Fruit fly (Drosophila melanogaster) whole organism, embryonic: ENCODE measurements around the gene Hr96.

Source experiments
- Ada2b ChIP-seq: fragments of 200-800 bp; sonication (Bioruptor generic); IDR thresholded peaks from 2 replicates; pipeline ENCODE4 v1.3.6; 2022; ENCODE audit warnings: missing biosample characterization, missing genetic modification characterization
- Asciz ChIP-seq: fragments of 200-800 bp; sonication (Bioruptor generic); optimal IDR thresholded peaks from 2 replicates; lab custom pipeline; 2017; ENCODE audit warnings: missing biosample characterization, mild to moderate bottlenecking, missing genetic modification characterization, missing genetic modification reagents
- B-H1 ChIP-seq: fragments of 200-800 bp; sonication (Bioruptor generic); IDR thresholded peaks from 3 replicates; pipeline ENCODE4 v1.3.6; 2022; ENCODE audit warnings: missing biosample characterization, missing genetic modification characterization
- Bdp1 ChIP-seq: fragments of 200-800 bp; sonication (Bioruptor generic); optimal IDR thresholded peaks from 3 replicates; lab custom pipeline; 2016; ENCODE audit warnings: missing biosample characterization, missing genetic modification characterization
- Bgb ChIP-seq: fragments of 200-800 bp; sonication (Bioruptor generic); IDR thresholded peaks from 2 replicates; pipeline ENCODE4 v1.3.6; 2022; ENCODE audit warnings: missing biosample characterization, missing genetic modification characterization; ENCODE audit not compliant: partially characterized antibody
- CG1233 ChIP-seq: fragments of 200-800 bp; sonication (Bioruptor generic); optimal IDR thresholded peaks from 4 replicates; lab custom pipeline; 2018; ENCODE audit warnings: missing biosample characterization, mild to moderate bottlenecking, missing genetic modification characterization
- CG12659 ChIP-seq: fragments of 200-800 bp; sonication (Bioruptor generic); optimal IDR thresholded peaks from 3 replicates; lab custom pipeline; 2017; ENCODE audit warnings: mild to moderate bottlenecking, missing biosample characterization, missing genetic modification reagents, missing genetic modification characterization
- CG1603 ChIP-seq: fragments of 200-800 bp; sonication (Bioruptor generic); optimal IDR thresholded peaks from 2 replicates; lab custom pipeline; 2019; ENCODE audit warnings: missing biosample characterization, mild to moderate bottlenecking, missing genetic modification characterization, moderate library complexity
- CG17359 ChIP-seq: fragments of 200-800 bp; sonication (Bioruptor generic); optimal IDR thresholded peaks from 3 replicates; lab custom pipeline; 2018; ENCODE audit warnings: missing biosample characterization, mild to moderate bottlenecking, missing genetic modification characterization, moderate library complexity
- CG18011 ChIP-seq: fragments of 200-800 bp; sonication (Bioruptor generic); optimal IDR thresholded peaks from 2 replicates; lab custom pipeline; 2017; ENCODE audit warnings: missing biosample characterization, missing genetic modification characterization, mild to moderate bottlenecking, moderate library complexity, missing genotype
- CG18619 ChIP-seq: fragments of 200-800 bp; sonication (Bioruptor generic); optimal IDR thresholded peaks from 3 replicates; lab custom pipeline; 2017; ENCODE audit warnings: missing biosample characterization, mild to moderate bottlenecking, missing genetic modification characterization
- CG4328 ChIP-seq: fragments of 200-800 bp; sonication (Bioruptor generic); optimal IDR thresholded peaks from 3 replicates; lab custom pipeline; 2017; ENCODE audit warnings: missing biosample characterization, missing genetic modification reagents, missing genetic modification characterization
- CG4424 ChIP-seq: fragments of 200-800 bp; sonication (Bioruptor generic); optimal IDR thresholded peaks from 3 replicates; lab custom pipeline; 2016; ENCODE audit warnings: missing biosample characterization, missing genetic modification characterization
- CG4617 ChIP-seq: fragments of 200-800 bp; sonication (Bioruptor generic); optimal IDR thresholded peaks from 3 replicates; lab custom pipeline; 2016; ENCODE audit warnings: missing biosample characterization, missing genetic modification characterization, borderline replicate concordance
- CG5245 ChIP-seq: fragments of 200-800 bp; sonication (Bioruptor generic); optimal IDR thresholded peaks from 3 replicates; lab custom pipeline; 2016; ENCODE audit warnings: missing biosample characterization, missing genetic modification characterization
- CG6272 ChIP-seq: fragments of 200-800 bp; sonication (Bioruptor generic); IDR thresholded peaks from 2 replicates; pipeline ENCODE4 v1.3.6; 2022; ENCODE audit warnings: missing biosample characterization, missing genetic modification characterization
- CG6854 ChIP-seq: fragments of 200-800 bp; sonication (Bioruptor generic); optimal IDR thresholded peaks from 3 replicates; lab custom pipeline; 2017; ENCODE audit warnings: missing biosample characterization, mild to moderate bottlenecking, missing genetic modification characterization
- CG9817 ChIP-seq: fragments of 200-800 bp; sonication (Bioruptor generic); optimal IDR thresholded peaks from 2 replicates; lab custom pipeline; 2018; ENCODE audit warnings: missing biosample characterization, mild to moderate bottlenecking, missing genetic modification characterization, moderate library complexity
- CHES-1-like ChIP-seq: fragments of 200-800 bp; sonication (Bioruptor generic); optimal IDR thresholded peaks from 2 replicates; lab custom pipeline; 2016; ENCODE audit warnings: missing biosample characterization, missing genetic modification characterization
- E2f1 ChIP-seq: fragments of 200-800 bp; sonication (Bioruptor generic); IDR thresholded peaks from 2 replicates; pipeline ENCODE4 v1.3.6; 2022; ENCODE audit warnings: missing biosample characterization, missing genetic modification characterization
- Ets65A ChIP-seq: fragments of 200-800 bp; sonication (Bioruptor generic); peaks from one replicate; lab custom pipeline; 2016; ENCODE audit warnings: missing biosample characterization, missing genetic modification characterization
- Fer2 ChIP-seq: fragments of 200-800 bp; sonication (Bioruptor generic); optimal IDR thresholded peaks from 2 replicates; lab custom pipeline; 2018; ENCODE audit warnings: missing biosample characterization, mild to moderate bottlenecking, missing genetic modification characterization, moderate library complexity
- Gug ChIP-seq: fragments of 200-800 bp; sonication (Bioruptor generic); IDR thresholded peaks from 4 replicates; pipeline ENCODE4 v1.3.6; 2022; ENCODE audit warnings: missing biosample characterization, missing genetic modification characterization
- HHEX ChIP-seq: fragments of 200-800 bp; sonication (Bioruptor generic); optimal IDR thresholded peaks from 3 replicates; lab custom pipeline; 2017; ENCODE audit warnings: missing biosample characterization, mild to moderate bottlenecking, missing genetic modification characterization, missing genetic modification reagents
- HmgD ChIP-seq: fragments of 200-800 bp; sonication (Bioruptor generic); optimal IDR thresholded peaks from 3 replicates; lab custom pipeline; 2016; ENCODE audit warnings: missing biosample characterization, missing genetic modification characterization
- Max ChIP-seq: fragments of 200-800 bp; sonication (Bioruptor generic); optimal IDR thresholded peaks from 2 replicates; lab custom pipeline; 2016; ENCODE audit warnings: missing biosample characterization, mild to moderate bottlenecking, missing genetic modification characterization
- NK7.1 ChIP-seq: fragments of 200-800 bp; sonication (Bioruptor generic); optimal IDR thresholded peaks from 3 replicates; lab custom pipeline; 2016; ENCODE audit warnings: missing biosample characterization, missing genetic modification characterization
- Nf-YC ChIP-seq: fragments of 200-800 bp; optimal IDR thresholded peaks from 3 replicates; lab custom pipeline; 2019; ENCODE audit warnings: missing biosample characterization, mild to moderate bottlenecking, missing genetic modification characterization, moderate library complexity
- Stat92E ChIP-seq, 3 experiments: fragments of >200 bp in 2 of 3; fragments of 200-800 bp in 1 of 3; sonication (Bioruptor generic) in 1 of 3; optimal IDR thresholded peaks; 2 replicates each; lab custom pipeline; 2017 to 2019; ENCODE audit warnings: missing biosample characterization in 3 of 3, missing genetic modification characterization in 3 of 3, mild to moderate bottlenecking in 1 of 3, moderate library complexity in 1 of 3
- TFAM ChIP-seq: fragments of 200-800 bp; sonication (Bioruptor generic); optimal IDR thresholded peaks from 2 replicates; lab custom pipeline; 2017; ENCODE audit warnings: missing biosample characterization, missing genetic modification characterization, inconsistent platforms
- YL-1 ChIP-seq: fragments of 200-800 bp; sonication (Bioruptor generic); optimal IDR thresholded peaks from 3 replicates; lab custom pipeline; 2017; ENCODE audit warnings: missing biosample characterization, mild to moderate bottlenecking, missing genetic modification characterization
- ara ChIP-seq: fragments of 200-800 bp; sonication (Bioruptor generic); IDR thresholded peaks from 2 replicates; pipeline ENCODE4 v1.3.6; 2022; ENCODE audit warnings: missing biosample characterization, missing genetic modification characterization
- ash1 ChIP-seq: fragments of 200-800 bp; sonication (Bioruptor generic); optimal IDR thresholded peaks from 2 replicates; lab custom pipeline; 2018; ENCODE audit warnings: missing biosample characterization, mild to moderate bottlenecking, missing genetic modification characterization
- chinmo ChIP-seq: fragments of 200-800 bp; sonication (Bioruptor generic); IDR thresholded peaks from 4 replicates; pipeline ENCODE4 v1.3.6; 2022; ENCODE audit warnings: missing biosample characterization, missing genetic modification characterization; ENCODE audit not compliant: partially characterized antibody
- ci ChIP-seq: fragments of 200-800 bp; sonication (Bioruptor generic); IDR thresholded peaks from 3 replicates; pipeline ENCODE4 v1.3.6; 2022; ENCODE audit warnings: missing biosample characterization, missing genetic modification characterization
- croc ChIP-seq: fragments of 200-800 bp; sonication (Bioruptor generic); conservative IDR thresholded peaks from 3 replicates; pipeline ENCODE4 v1.3.6; 2022; ENCODE audit warnings: missing biosample characterization, missing genetic modification characterization
- dmrt99B ChIP-seq: fragments of 200-800 bp; sonication (Bioruptor generic); optimal IDR thresholded peaks from 2 replicates; lab custom pipeline; 2018; ENCODE audit warnings: missing biosample characterization, mild to moderate bottlenecking, missing genetic modification characterization, moderate library complexity
- dpn ChIP-seq, 2 experiments: fragments of 200-800 bp; sonication (Bioruptor generic); optimal IDR thresholded peaks; 3 replicates each; lab custom pipeline; 2016; ENCODE audit warnings: missing biosample characterization in 2 of 2, missing genetic modification characterization in 2 of 2
- esg ChIP-seq: fragments of 200-800 bp; sonication (Bioruptor generic); conservative IDR thresholded peaks from 2 replicates; pipeline ENCODE4 v1.3.6; 2022; ENCODE audit warnings: missing biosample characterization, missing genetic modification characterization
- ftz-f1 ChIP-seq: fragments of 200-800 bp; sonication (Bioruptor generic); optimal IDR thresholded peaks from 2 replicates; lab custom pipeline; 2016; ENCODE audit warnings: missing biosample characterization, missing genetic modification characterization
- gce ChIP-seq: fragments of 200-800 bp; sonication (Bioruptor generic); IDR thresholded peaks from 3 replicates; pipeline ENCODE4 v1.3.6; 2022; ENCODE audit warnings: missing biosample characterization, missing genetic modification characterization
- her ChIP-seq: fragments of 200-800 bp; sonication (Bioruptor generic); optimal IDR thresholded peaks from 2 replicates; lab custom pipeline; 2016; ENCODE audit warnings: missing biosample characterization, missing genetic modification characterization
- kah ChIP-seq: fragments of 200-800 bp; sonication (Bioruptor generic); optimal IDR thresholded peaks from 2 replicates; lab custom pipeline; 2018; ENCODE audit warnings: missing biosample characterization, mild to moderate bottlenecking, missing genetic modification characterization
- nom ChIP-seq: fragments of 200-800 bp; sonication (Bioruptor generic); optimal IDR thresholded peaks from 2 replicates; lab custom pipeline; 2017; ENCODE audit warnings: missing biosample characterization, missing genetic modification characterization, mild to moderate bottlenecking, moderate library complexity, missing genetic modification reagents
- ro ChIP-seq: fragments of 200-800 bp; sonication (Bioruptor generic); IDR thresholded peaks from 2 replicates; pipeline ENCODE4 v1.3.6; 2022; ENCODE audit warnings: missing biosample characterization, missing genetic modification characterization
- sqz ChIP-seq: fragments of 200-800 bp; sonication (Bioruptor generic); optimal IDR thresholded peaks from 3 replicates; lab custom pipeline; 2018; ENCODE audit warnings: missing biosample characterization, mild to moderate bottlenecking, missing genetic modification characterization
- tup ChIP-seq: fragments of 200-800 bp; sonication (Bioruptor generic); optimal IDR thresholded peaks from 2 replicates; lab custom pipeline; 2016; ENCODE audit warnings: missing biosample characterization, mild to moderate bottlenecking, missing genetic modification characterization, moderate library complexity
- unc-4 ChIP-seq: fragments of 200-800 bp; sonication (Bioruptor generic); IDR thresholded peaks from 2 replicates; pipeline ENCODE4 v1.3.6; 2022; ENCODE audit warnings: missing biosample characterization, missing genetic modification characterization; ENCODE audit not compliant: partially characterized antibody
- wor ChIP-seq: fragments of 200-800 bp; sonication (Bioruptor generic); IDR thresholded peaks from 2 replicates; pipeline ENCODE4 v1.3.6; 2022; ENCODE audit warnings: missing biosample characterization, missing genetic modification characterization
- zen ChIP-seq: fragments of 200-800 bp; sonication (Bioruptor generic); optimal IDR thresholded peaks from 3 replicates; lab custom pipeline; 2018; ENCODE audit warnings: missing biosample characterization, mild to moderate bottlenecking, missing genetic modification characterization, moderate library complexity

The Hr96 gene

dm6 chr3R:25069569-25069968, 44.5 kb downstream of the Hr96 start, which contains the start of the genes Stt3B and CG11839 (continued):
- TF ChIP-seq B-H1 (GFP tag; lab: Robert Waterston, UW) (peak; percentile 24; the same call in 1 of the 3 replicates), Bgb (peak; percentile 91), CG12659 (GFP tag; lab: Kevin White, UChicago) (peak; percentile 85), CG1233 (GFP tag; lab: Kevin White, UChicago) (peak; percentile 21), CG9817 (tag; lab: Kevin White, UChicago) (peak; percentile 82), esg (0 out of 2 replicates have a peak, but pooled peaks have one; percentile 23), CHES-1-like (GFP tag; lab: Kevin White, UChicago) (peak; percentile 86), Stat92E (GFP tag; optimal IDR thresholded peaks at IDR 0.05; lab: Kevin White, UChicago) (peak in 1 of 3 experiments; percentile 33), CG6854 (no peak), CG5245 (GFP tag; lab: Kevin White, UChicago) (peak; percentile 42), Bdp1 (GFP tag; lab: Kevin White, UChicago) (peak; percentile 60), unc-4 (GFP tag; lab: Robert Waterston, UW) (peak; percentile 97), CG17359 (no peak), gce (GFP tag; lab: Robert Waterston, UW) (no peak), CG4328 (peak; percentile 41), ro (GFP tag; lab: Robert Waterston, UW) (no peak), Nf-YC (no peak), HmgD (GFP tag; lab: Kevin White, UChicago) (peak; percentile 85), YL-1 (GFP tag; lab: Kevin White, UChicago) (peak; percentile 79), TFAM (GFP tag; lab: Kevin White, UChicago) (no peak), CG6272 (GFP tag; lab: Robert Waterston, UW) (no peak), tup (peak; percentile 19), Asciz (no peak), zen (tag; lab: Kevin White, UChicago) (peak; percentile 48), Fer2 (tag; lab: Kevin White, UChicago) (peak; percentile 58), chinmo (peak; percentile 64; the same call in 2 of the 4 replicates), ara (GFP tag; lab: Robert Waterston, UW) (no peak; the same call in 1 of the 2 replicates), Ada2b (peak; percentile 58), her (GFP tag; lab: Kevin White, UChicago) (peak; percentile 62), sqz (GFP tag; lab: Kevin White, UChicago) (no peak), dpn (GFP tag; optimal IDR thresholded peaks at IDR 0.05; lab: Kevin White, UChicago) (peak; percentile 80 to 82), dmrt99B (tag; lab: Kevin White, UChicago) (no peak), nom (GFP tag; lab: Kevin White, UChicago) (peak; percentile 24), kah (no peak), HHEX (GFP tag; lab: Kevin White, UChicago) (no peak), E2f1 (GFP tag; lab: Robert Waterston, UW) (peak; percentile 61; the same call in 1 of the 2 replicates), Max (GFP tag; lab: Kevin White, UChicago) (peak; percentile 77), Gug (GFP tag; lab: Robert Waterston, UW) (peak; percentile 66; the same call in 3 of the 4 replicates), croc (GFP tag; lab: Robert Waterston, UW) (no peak; the same call in 1 of the 3 replicates), ftz-f1 (GFP tag; lab: Kevin White, UChicago) (peak; percentile 25), wor (GFP tag; lab: Robert Waterston, UW) (no peak), CG1603 (peak; percentile 93), NK7.1 (GFP tag; lab: Kevin White, UChicago) (no peak), CG18011 (GFP tag; lab: Kevin White, UChicago) (peak; percentile 46), CG18619 (GFP tag; lab: Kevin White, UChicago) (no peak), Ets65A (GFP tag; lab: Kevin White, UChicago) (peak; percentile 97), CG4424 (GFP tag; lab: Kevin White, UChicago) (peak; percentile 78), ash1 (GFP tag; lab: Kevin White, UChicago) (no peak), ci (GFP tag; lab: Robert Waterston, UW) (no peak), CG4617 (GFP tag; lab: Kevin White, UChicago) (peak; percentile 94)
